Fruit fly (Drosophila melanogaster): ENCODE data around the gene Hsp68.

Gene Hsp68

DNA sequence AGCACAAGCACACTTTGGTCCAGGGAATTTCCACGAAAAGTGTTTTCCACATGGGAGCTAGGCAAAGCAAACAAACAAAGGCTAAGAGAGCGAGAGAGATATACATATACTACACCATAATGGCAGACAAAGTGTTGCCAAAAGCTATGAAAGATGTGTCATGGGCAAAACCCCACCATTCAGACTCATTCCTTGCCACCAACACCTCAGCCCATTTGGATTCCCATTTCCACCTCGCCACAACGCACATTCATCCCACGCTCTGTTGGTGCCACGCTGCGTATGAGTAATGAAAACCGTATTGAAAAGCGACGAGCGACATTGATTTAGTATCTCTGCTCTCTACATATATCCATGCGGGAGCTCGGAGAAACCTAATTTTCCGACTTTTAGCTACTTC lies 48.2 kb downstream of the Hsp68 start:
- peak; percentile 53; the same call in 1 of the 3 replicates for TF ChIP-seq CG6175 (GFP tag; IDR thresholded peaks at IDR 0.05)
- TF ChIP-seq CG12769 (tag; optimal IDR thresholded peaks at IDR 0.05), result peak; percentile 79
- no peak for TF ChIP-seq CG15601 (tag; optimal IDR thresholded peaks at IDR 0.05)
- TF ChIP-seq al (GFP tag; IDR thresholded peaks at IDR 0.05), result no peak
- TF ChIP-seq rib (GFP tag; IDR thresholded peaks at IDR 0.05), result no peak
- TF ChIP-seq Six4 (GFP tag; optimal IDR thresholded peaks at IDR 0.05), result no peak
- peak; percentile 84 for TF ChIP-seq sr (GFP tag; IDR thresholded peaks at IDR 0.05)

DNA sequence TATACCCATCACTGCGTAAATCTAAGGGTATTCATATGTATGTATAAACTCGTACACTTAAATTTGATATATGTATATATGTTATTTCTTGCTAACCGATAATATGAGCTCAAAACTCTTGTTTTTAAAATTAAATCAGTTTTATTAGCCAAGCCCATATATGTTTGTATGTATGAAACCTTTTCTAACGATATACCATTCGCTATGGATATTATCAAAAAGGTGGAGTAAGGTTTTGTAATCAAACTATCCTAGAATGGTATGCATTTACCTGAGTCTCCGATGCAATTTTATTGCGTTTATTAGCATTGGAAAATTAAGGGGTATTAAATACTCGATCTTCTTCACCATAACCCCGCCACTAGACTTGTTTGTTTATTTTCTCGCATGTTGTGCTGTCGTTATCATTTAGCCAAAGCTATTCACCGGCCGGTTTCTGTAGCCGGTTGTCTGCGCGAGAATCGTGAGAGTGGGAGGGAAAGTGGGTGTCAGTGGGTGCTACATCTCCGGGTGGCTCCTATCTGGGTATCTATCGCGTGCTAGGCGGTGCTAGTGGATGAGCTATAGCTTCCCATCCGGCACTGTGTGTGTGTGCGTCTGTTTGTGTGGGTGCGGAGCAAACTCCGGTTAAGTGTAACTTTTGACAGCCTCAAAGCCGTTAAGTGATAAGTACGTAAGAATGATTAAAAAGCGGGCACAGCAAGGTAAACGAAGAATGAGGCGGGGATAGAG lies 49.2 kb downstream of the Hsp68 start:
- TF ChIP-seq Abd-B (GFP tag; optimal IDR thresholded peaks at IDR 0.05) (no peak), CG2678 (tag; optimal IDR thresholded peaks at IDR 0.05) (peak; percentile 76), sr (GFP tag; IDR thresholded peaks at IDR 0.05) (peak; percentile 84), CG30403 (GFP tag; optimal IDR thresholded peaks at IDR 0.05) (peak; percentile 48), corto (GFP tag; optimal IDR thresholded peaks at IDR 0.05) (no peak), BEAF-32 (GFP tag; optimal IDR thresholded peaks at IDR 0.05) (no peak), row (GFP tag; IDR thresholded peaks at IDR 0.05) (peak; percentile 61), CG8089 (GFP tag; optimal IDR thresholded peaks at IDR 0.05) (no peak), mld (GFP tag; IDR thresholded peaks at IDR 0.05; ENCODE audit: partially characterized antibody) (no peak), exex (tag; optimal IDR thresholded peaks at IDR 0.05) (peak; percentile 5), C15 (GFP tag; IDR thresholded peaks at IDR 0.05) (no peak), CG12391 (tag; optimal IDR thresholded peaks at IDR 0.05) (peak; percentile 34), maf-S (GFP tag; optimal IDR thresholded peaks at IDR 0.05) (no peak), sc (optimal IDR thresholded peaks at IDR 0.05) (no peak), sc (GFP tag; optimal IDR thresholded peaks at IDR 0.05) (no peak), CG15696 (tag; optimal IDR thresholded peaks at IDR 0.05) (no peak), CG7372 (GFP tag; IDR thresholded peaks at IDR 0.05) (no peak), CG2120 (GFP tag; optimal IDR thresholded peaks at IDR 0.05) (peak; percentile 41), vnd (GFP tag; IDR thresholded peaks at IDR 0.05; ENCODE audit: partially characterized antibody) (no peak), Sox100B (GFP tag; optimal IDR thresholded peaks at IDR 0.05) (peak; percentile 45), CG9437 (GFP tag; optimal IDR thresholded peaks at IDR 0.05) (peak; percentile 33), CG2712 (tag; optimal IDR thresholded peaks at IDR 0.05) (peak; percentile 22), CG17829 (tag; optimal IDR thresholded peaks at IDR 0.05) (peak; percentile 3), grn (GFP tag; optimal IDR thresholded peaks at IDR 0.05) (peak; percentile 31), CG12236 (GFP tag; optimal IDR thresholded peaks at IDR 0.05) (no peak), lola (GFP tag; optimal IDR thresholded peaks at IDR 0.05) (peak in 1 of 3 experiments; percentile 22), CG14050 (GFP tag; IDR thresholded peaks at IDR 0.05) (no peak), HLH4C (GFP tag; IDR thresholded peaks at IDR 0.05; ENCODE audit: partially characterized antibody) (no peak), Bgb (GFP tag; IDR thresholded peaks at IDR 0.05; ENCODE audit: partially characterized antibody) (no peak), CG4424 (GFP tag; optimal IDR thresholded peaks at IDR 0.05) (peak; percentile 46), dati (GFP tag; IDR thresholded peaks at IDR 0.05) (no peak), lilli (GFP tag; optimal IDR thresholded peaks at IDR 0.05) (peak; percentile 34), Hmr (GFP tag; optimal IDR thresholded peaks at IDR 0.05) (peak; percentile 7), CG13894 (tag; optimal IDR thresholded peaks at IDR 0.05) (peak; percentile 46), CG6683 (GFP tag; optimal IDR thresholded peaks at IDR 0.05) (peak; percentile 34), CG17361 (GFP tag; IDR thresholded peaks at IDR 0.05) (peak; percentile 65; the same call in 2 of the 3 replicates), sug (tag; optimal IDR thresholded peaks at IDR 0.05) (peak; percentile 49), CG34422 (GFP tag; IDR thresholded peaks at IDR 0.05) (peak; percentile 40; the same call in 1 of the 3 replicates), Mrtf (GFP tag; IDR thresholded peaks at IDR 0.05) (no peak), Blimp-1 (GFP tag; optimal IDR thresholded peaks at IDR 0.05) (peak; percentile 1), CG18599 (GFP tag; optimal IDR thresholded peaks at IDR 0.05) (peak; percentile 9)

All from whole organism, embryonic.